Fruit fly (Drosophila melanogaster): ENCODE data around the gene CG43672.

The CG43672 gene

DNA sequence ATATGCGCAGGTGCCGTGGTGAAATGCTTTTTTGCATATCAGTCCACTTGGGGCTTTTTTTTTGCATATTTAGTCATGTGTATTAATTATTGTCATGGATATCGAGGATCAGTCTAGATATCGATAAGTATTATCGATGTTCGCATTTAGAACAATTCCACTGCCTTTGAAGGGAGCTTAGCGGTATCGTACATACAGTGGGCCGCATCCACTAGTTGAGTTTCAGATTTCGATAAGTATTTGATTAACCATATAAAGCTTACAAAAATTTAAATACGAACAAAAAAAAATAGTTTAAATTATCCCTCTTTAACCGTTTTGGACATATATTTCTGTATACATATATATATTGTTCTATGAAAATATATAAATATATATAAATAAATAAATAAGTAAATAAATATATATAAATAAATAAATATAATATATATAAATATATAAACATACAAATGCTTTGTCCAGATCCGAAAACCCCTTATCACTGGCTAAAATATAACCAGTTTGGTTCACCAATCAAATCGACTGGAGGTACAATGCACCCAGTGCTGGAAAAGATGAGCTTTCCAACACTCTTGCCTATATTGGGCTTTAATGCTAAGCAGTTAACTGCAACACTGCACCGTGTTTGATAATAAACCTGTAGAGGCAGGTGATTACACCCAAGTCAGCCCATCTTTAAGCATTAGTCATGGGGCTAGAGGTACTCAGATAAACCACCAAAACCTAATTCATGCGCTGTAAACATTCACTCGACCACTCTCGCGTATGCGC is 30.3 kb downstream of the CG43672 start:
- TF ChIP-seq CG8478 (optimal IDR thresholded peaks at IDR 0.05) (no peak), CTCF (optimal IDR thresholded peaks at IDR 0.05) (no peak)

dm6 chrX:15803764-15804563 is 31.2 kb downstream of the CG43672 start, which contains the start of the genes PGRP-LE and sd:
Gene PGRP-LE, minus strand, starts transcription at chrX:15803880.
Gene sd, plus strand, starts transcription at chrX:15804370.
- TF ChIP-seq CTCF (optimal IDR thresholded peaks at IDR 0.05) = no peak
- TF ChIP-seq CG8478 (optimal IDR thresholded peaks at IDR 0.05) = no peak

dm6 chrX:15804790-15805189 is 32.0 kb downstream of the CG43672 start:
- no peak for TF ChIP-seq CTCF (optimal IDR thresholded peaks at IDR 0.05)
- TF ChIP-seq CG8478 (optimal IDR thresholded peaks at IDR 0.05) = no peak

dm6 chrX:15805523-15805922 is 32.8 kb downstream of the CG43672 start:
- no peak for TF ChIP-seq CTCF (optimal IDR thresholded peaks at IDR 0.05)
- no peak for TF ChIP-seq CG8478 (optimal IDR thresholded peaks at IDR 0.05)

DNA sequence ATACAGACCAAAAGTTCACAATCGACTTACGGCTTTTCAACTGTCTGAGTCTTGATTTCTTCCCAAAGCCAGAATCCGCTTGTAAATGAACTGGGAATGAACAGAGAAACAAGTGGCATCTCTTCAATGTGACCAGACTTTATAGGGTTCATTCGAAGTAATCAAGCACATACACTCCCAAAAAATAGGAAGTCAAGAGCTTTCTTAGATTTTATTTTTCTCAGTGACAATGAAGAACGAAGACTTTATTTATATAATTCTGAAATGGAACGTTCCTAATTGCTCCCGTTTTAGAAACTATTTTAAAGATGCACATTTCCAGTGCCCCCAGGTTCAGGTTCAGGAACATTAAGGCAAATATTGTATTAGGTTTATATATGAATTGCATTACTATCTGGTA is 35.2 kb downstream of the CG43672 start:
- no peak for TF ChIP-seq CTCF (optimal IDR thresholded peaks at IDR 0.05)
- no peak for TF ChIP-seq CG8478 (optimal IDR thresholded peaks at IDR 0.05)

- TF ChIP-seq CG8478 (optimal IDR thresholded peaks at IDR 0.05) (no peak), CTCF (optimal IDR thresholded peaks at IDR 0.05) (no peak)
These were observed 36.5 kb downstream of the CG43672 start, which contains the start of gene CG8509 for dm6 chrX:15809255-15809654. Gene CG8509, plus strand, starts transcription at chrX:15809555.

DNA sequence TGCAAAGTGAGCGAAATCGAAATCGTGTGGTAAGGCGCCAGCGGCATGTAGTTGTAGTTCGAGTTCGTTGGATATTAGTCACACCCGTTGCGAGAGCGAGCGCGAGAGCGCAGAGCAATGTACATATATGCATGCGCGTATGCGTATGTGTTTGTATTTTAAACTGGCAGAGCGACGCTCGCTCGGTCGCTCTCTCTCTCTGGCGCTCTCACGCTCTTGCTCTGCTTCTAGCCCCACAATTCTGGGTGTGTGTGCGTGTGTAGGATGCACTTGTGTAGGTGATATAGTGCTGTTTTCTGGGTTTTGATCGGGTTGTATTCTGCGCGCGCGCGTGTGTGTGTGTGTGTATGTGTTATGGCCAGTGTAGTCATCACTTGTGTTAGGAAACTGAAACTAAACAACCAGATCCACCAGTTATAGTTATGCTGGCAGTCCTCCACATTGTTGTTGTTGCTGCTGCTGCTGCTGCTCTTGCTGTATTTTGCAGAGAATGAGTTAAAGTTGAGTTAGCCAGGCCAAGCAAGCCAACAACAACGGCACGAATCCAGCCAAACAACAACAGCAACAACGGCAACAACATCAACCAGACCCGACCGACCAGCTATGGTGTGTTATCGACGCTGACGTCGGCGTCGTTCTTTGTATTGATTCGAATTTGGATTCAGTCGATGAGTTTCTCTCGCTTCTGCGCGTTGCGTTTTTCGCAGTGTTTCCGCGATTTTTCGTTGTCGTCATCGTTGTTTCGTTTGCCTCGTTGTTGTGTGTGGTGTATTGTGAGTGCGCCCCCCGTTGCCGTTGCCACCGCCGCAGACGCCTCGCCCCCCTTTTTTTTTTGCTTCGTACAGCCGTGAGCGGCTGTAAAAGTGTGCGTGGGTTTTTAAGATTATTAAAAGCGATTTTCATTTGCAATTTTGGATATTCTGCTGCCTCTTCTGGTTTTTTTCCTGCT is 39.2 kb downstream of the CG43672 start:
- no peak for TF ChIP-seq CTCF (optimal IDR thresholded peaks at IDR 0.05)
- TF ChIP-seq CG8478 (optimal IDR thresholded peaks at IDR 0.05) = no peak

DNA sequence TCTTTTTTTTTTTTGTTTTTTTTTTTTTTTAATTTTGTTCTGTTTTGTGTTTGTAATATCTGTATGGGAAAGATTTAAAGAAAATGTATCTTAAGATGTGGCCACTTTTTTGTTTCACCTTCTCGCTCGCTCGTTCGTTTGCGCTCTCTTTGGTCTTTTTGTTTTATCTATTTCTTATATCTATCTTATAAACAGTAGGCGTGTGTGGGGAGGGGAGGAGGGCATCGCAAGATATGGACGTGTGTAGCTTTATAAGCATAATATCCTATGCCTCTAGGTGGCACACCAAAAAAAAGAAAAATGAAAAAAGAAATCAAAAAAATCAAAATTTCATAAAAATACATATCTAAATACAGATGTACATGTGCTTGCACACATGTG is 39.8 kb downstream of the CG43672 start:
- TF ChIP-seq CTCF (optimal IDR thresholded peaks at IDR 0.05) = no peak
- no peak for TF ChIP-seq CG8478 (optimal IDR thresholded peaks at IDR 0.05)

DNA sequence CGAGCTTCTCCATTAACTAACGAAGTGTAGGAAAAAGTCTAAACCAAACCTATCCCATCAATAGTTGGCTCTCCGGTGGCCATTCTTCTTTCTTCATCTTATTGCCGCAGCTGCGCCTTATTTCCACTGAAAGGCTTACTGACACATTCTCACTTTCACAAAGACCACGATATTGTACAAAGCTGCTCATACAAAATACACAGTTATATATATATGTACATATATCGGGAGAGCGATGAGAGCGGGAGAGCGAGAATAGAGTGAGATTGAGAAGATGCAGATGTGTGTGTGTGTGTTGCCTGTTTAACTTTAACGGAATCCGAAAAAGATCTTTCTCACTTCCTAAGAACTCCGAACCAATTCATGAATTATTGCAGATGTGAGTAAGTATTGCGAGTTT is 40.5 kb downstream of the CG43672 start:
- TF ChIP-seq CG8478 (optimal IDR thresholded peaks at IDR 0.05) = no peak
- TF ChIP-seq CTCF (optimal IDR thresholded peaks at IDR 0.05) = no peak

- TF ChIP-seq CTCF (optimal IDR thresholded peaks at IDR 0.05) (no peak), CG8478 (optimal IDR thresholded peaks at IDR 0.05) (no peak)
These were observed 41.7 kb downstream of the CG43672 start for dm6 chrX:15814485-15814884.

DNA sequence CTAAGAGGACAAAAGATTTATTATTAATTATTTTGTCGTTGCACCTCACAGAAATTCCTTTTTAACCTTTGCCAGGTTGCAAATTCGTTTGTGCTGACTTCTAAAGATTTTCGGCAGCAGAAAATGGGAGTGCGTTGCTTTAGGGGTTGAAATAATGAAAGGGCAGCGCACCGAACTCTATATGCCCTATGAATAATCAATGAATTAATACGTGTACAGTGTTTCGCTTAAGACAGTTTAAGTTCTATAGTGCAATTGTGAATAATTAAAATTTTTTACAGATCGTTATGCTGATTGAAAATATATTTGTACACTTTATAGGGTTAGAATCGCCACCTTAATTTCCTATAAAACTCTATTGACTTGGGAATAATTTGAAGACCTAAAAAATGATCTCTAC is 43.4 kb downstream of the CG43672 start:
- no peak for TF ChIP-seq CG8478 (optimal IDR thresholded peaks at IDR 0.05)
- no peak for TF ChIP-seq CTCF (optimal IDR thresholded peaks at IDR 0.05)

dm6 chrX:15816905-15817304 is 44.1 kb downstream of the CG43672 start:
- TF ChIP-seq CG8478 (optimal IDR thresholded peaks at IDR 0.05) (no peak), CTCF (optimal IDR thresholded peaks at IDR 0.05) (no peak)

DNA sequence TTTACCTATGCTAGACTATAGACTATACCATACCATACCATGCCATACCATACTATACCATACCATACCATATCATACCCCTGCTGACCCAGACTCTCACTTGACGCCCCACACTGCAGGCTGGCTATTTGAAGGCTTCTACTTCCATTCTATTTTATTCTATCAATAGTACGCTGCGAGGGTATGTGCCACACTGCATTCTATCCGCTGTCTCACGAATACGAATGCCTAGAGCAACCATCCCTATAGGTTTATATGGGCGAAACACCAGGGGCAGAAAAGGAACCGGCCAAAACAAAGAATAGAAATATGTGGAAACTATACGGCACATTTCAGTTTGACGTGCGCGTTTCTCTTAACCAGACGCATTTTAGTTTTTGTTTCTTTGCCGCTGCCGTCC is 45.1 kb downstream of the CG43672 start:
- TF ChIP-seq CG8478 (optimal IDR thresholded peaks at IDR 0.05) = no peak
- no peak for TF ChIP-seq CTCF (optimal IDR thresholded peaks at IDR 0.05)

DNA sequence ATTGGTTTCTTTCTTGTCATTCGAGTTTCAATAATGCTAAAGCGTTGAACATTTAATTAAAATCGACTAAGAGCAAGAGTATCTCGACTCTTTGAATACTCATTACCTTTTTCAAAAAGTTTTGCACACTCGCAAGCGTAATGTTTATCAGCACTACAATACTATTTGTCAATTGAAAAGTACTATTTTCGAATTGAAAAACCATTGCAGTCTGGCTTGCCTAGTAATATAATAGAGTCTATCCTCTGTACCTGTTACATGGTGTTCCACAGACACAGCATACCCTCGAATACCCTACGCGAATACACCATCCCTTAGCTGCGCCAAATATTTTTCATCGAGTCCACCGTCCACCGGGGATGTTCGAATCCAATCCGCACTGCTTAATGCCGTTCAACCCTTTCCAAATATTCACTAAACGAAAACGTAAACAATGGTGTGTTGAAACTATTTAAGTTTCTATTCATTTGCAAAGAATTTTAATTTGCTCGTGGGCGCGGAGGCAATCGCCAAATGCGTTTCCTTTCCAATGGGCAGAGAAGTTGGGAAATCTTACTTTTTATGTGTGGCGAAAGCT is 45.9 kb downstream of the CG43672 start:
- no peak for TF ChIP-seq CG8478 (optimal IDR thresholded peaks at IDR 0.05)
- TF ChIP-seq CTCF (optimal IDR thresholded peaks at IDR 0.05) = no peak

- no peak for TF ChIP-seq CTCF (optimal IDR thresholded peaks at IDR 0.05)
- no peak for TF ChIP-seq CG8478 (optimal IDR thresholded peaks at IDR 0.05)
These were observed 49.6 kb downstream of the CG43672 start for dm6 chrX:15822363-15822762.
